Fruit fly (Drosophila melanogaster) whole organism, embryonic: Measurements from ENCODE around the gene CG7484.

Experiments
- Bdp1 ChIP-seq: fragments of 200-800 bp; sonication (Bioruptor generic); optimal IDR thresholded peaks from 3 replicates; lab custom pipeline; 2016; ENCODE audit warnings: missing biosample characterization, missing genetic modification characterization
- CG10366 ChIP-seq: fragments of 200-800 bp; sonication (Bioruptor generic); IDR thresholded peaks from 2 replicates; pipeline ENCODE4 v1.3.6; 2022; ENCODE audit warnings: missing biosample characterization, missing genetic modification characterization
- CG15269 ChIP-seq: fragments of 200-800 bp; sonication (Bioruptor generic); optimal IDR thresholded peaks from 2 replicates; lab custom pipeline; 2018; ENCODE audit warnings: missing biosample characterization, mild to moderate bottlenecking, missing genetic modification characterization, moderate library complexity
- CG1603 ChIP-seq: fragments of 200-800 bp; sonication (Bioruptor generic); optimal IDR thresholded peaks from 2 replicates; lab custom pipeline; 2019; ENCODE audit warnings: missing biosample characterization, mild to moderate bottlenecking, missing genetic modification characterization, moderate library complexity
- CG1647 ChIP-seq: fragments of 200-800 bp; sonication (Bioruptor generic); optimal IDR thresholded peaks from 3 replicates; lab custom pipeline; 2016; ENCODE audit warnings: missing biosample characterization, missing genetic modification characterization
- CG16813 ChIP-seq: fragments of 200-800 bp; sonication (Bioruptor generic); IDR thresholded peaks from 3 replicates; pipeline ENCODE4 v1.3.6; 2022; ENCODE audit warnings: missing biosample characterization, missing genetic modification characterization; ENCODE audit not compliant: partially characterized antibody
- CG1832 ChIP-seq: fragments of 200-800 bp; sonication (Bioruptor generic); optimal IDR thresholded peaks from 2 replicates; lab custom pipeline; 2017; ENCODE audit warnings: missing biosample characterization, mild to moderate bottlenecking, missing genetic modification characterization, inconsistent platforms
- CG2678 ChIP-seq: fragments of 200-800 bp; sonication (Bioruptor generic); optimal IDR thresholded peaks from 3 replicates; lab custom pipeline; 2019; ENCODE audit warnings: missing biosample characterization, mild to moderate bottlenecking, missing genetic modification characterization, moderate library complexity
- CG31388 ChIP-seq: fragments of 200-800 bp; sonication (Bioruptor generic); optimal IDR thresholded peaks from 2 replicates; lab custom pipeline; 2016; ENCODE audit warnings: missing biosample characterization, missing genetic modification characterization
- CG34224 ChIP-seq: fragments of 200-800 bp; sonication (Bioruptor generic); IDR thresholded peaks from 3 replicates; pipeline ENCODE4 v1.3.6; 2022; ENCODE audit warnings: missing biosample characterization, missing genetic modification characterization; ENCODE audit not compliant: partially characterized antibody
- CG3847 ChIP-seq: fragments of 200-800 bp; sonication (Bioruptor generic); IDR thresholded peaks from 2 replicates; pipeline ENCODE4 v1.3.6; 2022; ENCODE audit warnings: missing biosample characterization, missing genetic modification characterization
- CG6765 ChIP-seq: fragments of 200-800 bp; sonication (Bioruptor generic); optimal IDR thresholded peaks from 3 replicates; lab custom pipeline; 2017; ENCODE audit warnings: missing biosample characterization, mild to moderate bottlenecking, missing genetic modification characterization
- CG8089 ChIP-seq: fragments of 200-800 bp; sonication (Bioruptor generic); optimal IDR thresholded peaks from 3 replicates; lab custom pipeline; 2016; ENCODE audit warnings: missing biosample characterization, missing genetic modification characterization
- CG9797 ChIP-seq: fragments of 200-800 bp; sonication (Bioruptor generic); optimal IDR thresholded peaks from 3 replicates; lab custom pipeline; 2018; ENCODE audit warnings: missing biosample characterization, mild to moderate bottlenecking, missing genetic modification characterization
- CG9817 ChIP-seq: fragments of 200-800 bp; sonication (Bioruptor generic); optimal IDR thresholded peaks from 2 replicates; lab custom pipeline; 2018; ENCODE audit warnings: missing biosample characterization, mild to moderate bottlenecking, missing genetic modification characterization, moderate library complexity
- CTCF ChIP-seq: fragments of 200-800 bp; sonication (Bioruptor generic); optimal IDR thresholded peaks from 2 replicates; lab custom pipeline; 2017; ENCODE audit warnings: missing biosample characterization, mild to moderate bottlenecking, missing genetic modification characterization, moderate library complexity
- CkIIα-i1 ChIP-seq: fragments of 200-800 bp; sonication (Bioruptor generic); IDR thresholded peaks from 2 replicates; pipeline ENCODE4 v1.3.6; 2022; ENCODE audit warnings: missing biosample characterization, missing genetic modification characterization
- CoRest ChIP-seq: fragments of 200-800 bp; sonication (Bioruptor generic); optimal IDR thresholded peaks from 3 replicates; lab custom pipeline; 2018; ENCODE audit warnings: missing biosample characterization, mild to moderate bottlenecking, missing genetic modification characterization, moderate library complexity
- Dll ChIP-seq: fragments of 200-800 bp; sonication (Bioruptor generic); IDR thresholded peaks from 4 replicates; pipeline ENCODE4 v1.3.6; 2022; ENCODE audit warnings: missing biosample characterization, missing genetic modification characterization; ENCODE audit not compliant: partially characterized antibody
- Dref ChIP-seq: fragments of 200-800 bp; sonication (Bioruptor generic); IDR thresholded peaks from 2 replicates; pipeline ENCODE4 v1.3.6; 2022; ENCODE audit warnings: missing biosample characterization, missing genetic modification characterization
- HLHmδ ChIP-seq: fragments of 200-800 bp; sonication (Bioruptor generic); optimal IDR thresholded peaks from 2 replicates; lab custom pipeline; 2018; ENCODE audit warnings: missing biosample characterization, mild to moderate bottlenecking, missing genetic modification characterization, moderate library complexity
- Hmx ChIP-seq: fragments of 200-800 bp; sonication (Bioruptor generic); optimal IDR thresholded peaks from 2 replicates; lab custom pipeline; 2016; ENCODE audit warnings: missing biosample characterization, missing genetic modification characterization
- Myb ChIP-seq: fragments of 200-800 bp; sonication (Bioruptor generic); optimal IDR thresholded peaks from 2 replicates; lab custom pipeline; 2016; ENCODE audit warnings: missing biosample characterization, missing genetic modification characterization
- NC2β ChIP-seq: fragments of 200-800 bp; sonication (Bioruptor generic); optimal IDR thresholded peaks from 2 replicates; lab custom pipeline; 2016; ENCODE audit warnings: missing biosample characterization, missing genetic modification characterization
- Sin3A ChIP-seq: fragments of >200 bp; optimal IDR thresholded peaks from 2 replicates; lab custom pipeline; 2018
- Sox100B ChIP-seq: fragments of 200-800 bp; sonication (Bioruptor generic); optimal IDR thresholded peaks from 3 replicates; lab custom pipeline; 2018; ENCODE audit warnings: missing biosample characterization, mild to moderate bottlenecking, missing genetic modification characterization
- Stat92E ChIP-seq, 3 experiments: fragments of >200 bp in 2 of 3; fragments of 200-800 bp in 1 of 3; sonication (Bioruptor generic) in 1 of 3; optimal IDR thresholded peaks; 2 replicates each; lab custom pipeline; 2017 to 2019; ENCODE audit warnings: missing biosample characterization in 3 of 3, missing genetic modification characterization in 3 of 3, mild to moderate bottlenecking in 1 of 3, moderate library complexity in 1 of 3
- TFAM ChIP-seq: fragments of 200-800 bp; sonication (Bioruptor generic); optimal IDR thresholded peaks from 2 replicates; lab custom pipeline; 2017; ENCODE audit warnings: missing biosample characterization, missing genetic modification characterization, inconsistent platforms
- aop ChIP-seq: fragments of 200-800 bp; sonication (Bioruptor generic); IDR thresholded peaks from 2 replicates; pipeline ENCODE4 v1.3.6; 2022; ENCODE audit warnings: missing biosample characterization, missing genetic modification characterization
- bbx ChIP-seq: fragments of 200-800 bp; sonication (Bioruptor generic); IDR thresholded peaks from 2 replicates; pipeline ENCODE4 v1.3.6; 2022; ENCODE audit warnings: missing biosample characterization, missing genetic modification characterization; ENCODE audit not compliant: partially characterized antibody
- br ChIP-seq: fragments of >200 bp; optimal IDR thresholded peaks from 2 replicates; lab custom pipeline; 2017
- disco-r ChIP-seq: fragments of 200-800 bp; sonication (Bioruptor generic); optimal IDR thresholded peaks from 2 replicates; lab custom pipeline; 2016; ENCODE audit warnings: missing biosample characterization, missing genetic modification characterization
- dm ChIP-seq: fragments of 200-800 bp; sonication (Bioruptor generic); optimal IDR thresholded peaks from 3 replicates; lab custom pipeline; 2016; ENCODE audit warnings: missing biosample characterization, missing genetic modification characterization
- fu2 ChIP-seq: fragments of 200-800 bp; sonication (Bioruptor generic); optimal IDR thresholded peaks from 2 replicates; lab custom pipeline; 2016; ENCODE audit warnings: missing biosample characterization, missing genetic modification characterization
- gcm2 ChIP-seq: fragments of 200-800 bp; sonication (Bioruptor generic); optimal IDR thresholded peaks from 2 replicates; lab custom pipeline; 2016; ENCODE audit warnings: missing biosample characterization, missing genetic modification characterization
- inv ChIP-seq: fragments of 200-800 bp; sonication (Bioruptor generic); IDR thresholded peaks from 2 replicates; pipeline ENCODE4 v1.3.6; 2022; ENCODE audit warnings: missing biosample characterization, missing genetic modification characterization; ENCODE audit not compliant: partially characterized antibody
- mam ChIP-seq: fragments of 200-800 bp; sonication (Bioruptor generic); optimal IDR thresholded peaks from 3 replicates; lab custom pipeline; 2016; ENCODE audit warnings: missing biosample characterization, missing genetic modification characterization
- nerfin-1 ChIP-seq: fragments of 200-800 bp; sonication (Bioruptor generic); optimal IDR thresholded peaks from 3 replicates; lab custom pipeline; 2019; ENCODE audit warnings: missing biosample characterization, mild to moderate bottlenecking, missing genetic modification characterization, moderate library complexity
- nmo ChIP-seq: fragments of 200-800 bp; sonication (Bioruptor generic); optimal IDR thresholded peaks from 2 replicates; lab custom pipeline; 2018; ENCODE audit warnings: missing biosample characterization, mild to moderate bottlenecking, missing genetic modification characterization, moderate library complexity
- odd ChIP-seq: fragments of 200-800 bp; sonication (Bioruptor generic); optimal IDR thresholded peaks from 2 replicates; lab custom pipeline; 2017; ENCODE audit warnings: missing biosample characterization, mild to moderate bottlenecking, missing genetic modification characterization
- org-1 ChIP-seq: fragments of 200-800 bp; sonication (Bioruptor generic); optimal IDR thresholded peaks from 2 replicates; lab custom pipeline; 2017; ENCODE audit warnings: missing biosample characterization, missing genetic modification characterization
- pan ChIP-seq, 4 experiments: fragments of >200 bp in 3 of 4; fragments of 200-800 bp in 1 of 4; sonication (Bioruptor generic) in 1 of 4; optimal IDR thresholded peaks in 3 of 4; IDR thresholded peaks in 1 of 4; 2 replicates each; pipeline versions ENCODE4 v1.3.6 to Lab custom; 2017 to 2022; ENCODE audit warnings: missing biosample characterization in 2 of 4, missing genetic modification characterization in 2 of 4, mixed read lengths in 1 of 4
- pho ChIP-seq: fragments of 200-800 bp; sonication (Bioruptor generic); optimal IDR thresholded peaks from 2 replicates; lab custom pipeline; 2016; ENCODE audit warnings: missing biosample characterization, missing genetic modification characterization
- pzg ChIP-seq: fragments of 200-800 bp; sonication (Bioruptor generic); optimal IDR thresholded peaks from 3 replicates; lab custom pipeline; 2018; ENCODE audit warnings: missing biosample characterization, mild to moderate bottlenecking, missing genetic modification characterization, moderate library complexity
- rib ChIP-seq: fragments of 200-800 bp; sonication (Bioruptor generic); IDR thresholded peaks from 2 replicates; pipeline ENCODE4 v1.3.6; 2022; ENCODE audit warnings: missing biosample characterization, missing genetic modification characterization
- sens ChIP-seq: fragments of 200-800 bp; sonication (Bioruptor generic); peaks from one replicate; lab custom pipeline; 2016; ENCODE audit warnings: missing biosample characterization, missing genetic modification characterization
- shn ChIP-seq: fragments of 200-800 bp; sonication (Bioruptor generic); optimal IDR thresholded peaks from 3 replicates; lab custom pipeline; 2016; ENCODE audit warnings: missing biosample characterization, missing genetic modification characterization
- tgo ChIP-seq: fragments of 200-800 bp; sonication (Bioruptor generic); IDR thresholded peaks from 3 replicates; pipeline ENCODE4 v1.3.6; 2022; ENCODE audit warnings: missing biosample characterization, missing genetic modification characterization
- tin ChIP-seq: fragments of 200-800 bp; sonication (Bioruptor generic); optimal IDR thresholded peaks from 3 replicates; lab custom pipeline; 2016; ENCODE audit warnings: missing biosample characterization, missing genetic modification characterization
- trem ChIP-seq: fragments of 200-800 bp; optimal IDR thresholded peaks from 3 replicates; lab custom pipeline; 2019; ENCODE audit warnings: missing biosample characterization, mild to moderate bottlenecking, missing genetic modification characterization, moderate library complexity

The CG7484 gene

dm6 chr3L:17668945-17669779 lies 14.7 kb downstream of the CG7484 start, which contains the start of gene Crtc (continued):
- TF ChIP-seq TFAM: no peak
- peak; percentile 51 for TF ChIP-seq CG3847 (GFP tag; lab: Robert Waterston, UW)
- TF ChIP-seq Sox100B: no peak
- TF ChIP-seq Bdp1 (GFP tag; lab: Kevin White, UChicago): no peak
- 0 out of 2 replicates have a peak, but pooled peaks have one; percentile 43 for TF ChIP-seq rib (GFP tag; lab: Robert Waterston, UW)
- TF ChIP-seq shn (GFP tag; lab: Kevin White, UChicago): no peak
- TF ChIP-seq CG8089 (GFP tag; lab: Kevin White, UChicago): no peak
- no peak for TF ChIP-seq org-1
- TF ChIP-seq dm: no peak
- TF ChIP-seq trem: peak; percentile 28
- peak; percentile 84 for TF ChIP-seq nerfin-1 (tag; lab: Kevin White, UChicago)
- TF ChIP-seq pzg: peak; percentile 85
- peak; percentile 74 for TF ChIP-seq CG16813 (GFP tag; lab: Robert Waterston, UW)
- no peak for TF ChIP-seq CG2678
- no peak for TF ChIP-seq CG1832 (GFP tag; lab: Kevin White, UChicago)
- TF ChIP-seq sens (GFP tag; lab: Kevin White, UChicago): peak; percentile 79
- TF ChIP-seq CG34224: peak; percentile 66
- peak; percentile 40 for TF ChIP-seq CTCF (GFP tag; lab: Kevin White, UChicago)
- TF ChIP-seq br (lab: Kevin White, UChicago): no peak
- TF ChIP-seq odd: no peak
- peak; percentile 38 for TF ChIP-seq CoRest (tag; lab: Kevin White, UChicago)
- TF ChIP-seq CG1603 (tag; lab: Kevin White, UChicago): peak; percentile 54
- peak; percentile 91 for TF ChIP-seq Dref (GFP tag; lab: Robert Waterston, UW)
- no peak for TF ChIP-seq CG1647 (GFP tag; lab: Kevin White, UChicago)
- TF ChIP-seq pan (optimal IDR thresholded peaks at IDR 0.05; lab: Kevin White, UChicago): no peak
- TF ChIP-seq pan (GFP tag; optimal IDR thresholded peaks at IDR 0.05 in 1 of 2, IDR thresholded peaks at IDR 0.05 in 1 of 2): peak in 1 of 2 experiments; percentile 40
- no peak for TF ChIP-seq disco-r (GFP tag; lab: Kevin White, UChicago)
- peak; percentile 52 for TF ChIP-seq inv (GFP tag; lab: Robert Waterston, UW)
- TF ChIP-seq gcm2: no peak
- no peak for TF ChIP-seq CG10366
- TF ChIP-seq Dll (GFP tag; lab: Robert Waterston, UW): peak; percentile 78
- no peak for TF ChIP-seq NC2β (GFP tag; lab: Kevin White, UChicago)
- peak; percentile 78 for TF ChIP-seq bbx (GFP tag; lab: Robert Waterston, UW)
- peak; percentile 80 for TF ChIP-seq Myb (GFP tag; lab: Kevin White, UChicago)
- peak; percentile 87 for TF ChIP-seq CG9797 (GFP tag; lab: Kevin White, UChicago)
- no peak for TF ChIP-seq Hmx
- peak; percentile 21 for TF ChIP-seq mam (GFP tag; lab: Kevin White, UChicago)
- no peak for TF ChIP-seq tgo
- no peak for TF ChIP-seq aop
- no peak for TF ChIP-seq CG31388
- TF ChIP-seq Stat92E (GFP tag; optimal IDR thresholded peaks at IDR 0.05; lab: Kevin White, UChicago): peak in 1 of 3 experiments; percentile 6
- peak; percentile 14 for TF ChIP-seq tin
- peak; percentile 51 for TF ChIP-seq nmo (GFP tag; lab: Kevin White, UChicago)
- peak; percentile 68 for TF ChIP-seq Sin3A (lab: Kevin White, UChicago)
- TF ChIP-seq HLHmδ: peak; percentile 23
- no peak for TF ChIP-seq CG15269 (tag; lab: Kevin White, UChicago)
- TF ChIP-seq pho (GFP tag; lab: Kevin White, UChicago): no peak
- peak; percentile 13 for TF ChIP-seq CG9817 (tag; lab: Kevin White, UChicago)
- TF ChIP-seq fu2 (GFP tag; lab: Kevin White, UChicago): no peak
- no peak for TF ChIP-seq CG6765 (GFP tag; lab: Kevin White, UChicago)
- no peak for TF ChIP-seq CkIIα-i1 (GFP tag; lab: Robert Waterston, UW)
